Worm (Caenorhabditis elegans) whole organism, L4 larva: ENCODE results near the gene nlp-1.

Experiments used
- D1046.2 ChIP-seq: fragments of 200-800 bp; sonication (Bioruptor generic); IDR thresholded peaks from 2 replicates; pipeline ENCODE4 v1.3.6; 2022; ENCODE audit warnings: missing genetic modification characterization, missing compliant biosample characterization
- F49E8.2 ChIP-seq: sonication (generic microtip); optimal IDR thresholded peaks from 2 replicates; lab custom pipeline; 2016; ENCODE audit warnings: missing compliant biosample characterization, mild to moderate bottlenecking, missing genetic modification characterization, borderline replicate concordance
- R02D3.7 ChIP-seq: fragments of 150-350 bp; sonication (generic microtip); optimal IDR thresholded peaks from 3 replicates; lab custom pipeline; 2014; ENCODE audit warnings: missing biosample characterization, missing genetic modification characterization
- T20F7.1 ChIP-seq: fragments of 200-800 bp; sonication (Bioruptor generic); optimal IDR thresholded peaks from 2 replicates; lab custom pipeline; 2018; ENCODE audit warnings: mild to moderate bottlenecking, missing genetic modification characterization, missing compliant biosample characterization
- T26A8.4 ChIP-seq: fragments of 200-800 bp; sonication (Bioruptor generic); IDR thresholded peaks from 2 replicates; pipeline ENCODE4 v1.3.6; 2022; ENCODE audit warnings: missing genetic modification characterization, missing compliant biosample characterization
- Y105C5A.15 ChIP-seq: fragments of 200-800 bp; sonication (Bioruptor generic); IDR thresholded peaks from 2 replicates; pipeline ENCODE4 v1.3.6; 2022; ENCODE audit warnings: missing genetic modification characterization, missing compliant biosample characterization
- Y5F2A.4 ChIP-seq: fragments of 200-800 bp; sonication (Bioruptor generic); optimal IDR thresholded peaks from 2 replicates; lab custom pipeline; 2018; ENCODE audit warnings: mild to moderate bottlenecking, missing genetic modification characterization, missing compliant biosample characterization
- ZK546.5 ChIP-seq, 2 experiments: sonication (generic microtip); optimal IDR thresholded peaks; 2 replicates each; lab custom pipeline; 2017; ENCODE audit warnings: missing biosample characterization in 2 of 2, missing genetic modification characterization in 2 of 2
- aha-1 ChIP-seq: fragments of 150-350 bp; peaks from one replicate; lab custom pipeline; 2014; ENCODE audit warnings: missing biosample characterization, missing genetic modification characterization
- aly-2 ChIP-seq: sonication (generic microtip); optimal IDR thresholded peaks from 2 replicates; lab custom pipeline; 2018; ENCODE audit warnings: missing biosample characterization, missing genetic modification characterization
- ceh-20 ChIP-seq: fragments of 200-800 bp; sonication (Bioruptor generic); IDR thresholded peaks from 2 replicates; pipeline ENCODE4 v1.3.6; 2022; ENCODE audit warnings: missing genetic modification reagents, missing genetic modification characterization, missing compliant biosample characterization
- ceh-44 ChIP-seq: fragments of 200-800 bp; sonication (Bioruptor generic); IDR thresholded peaks from 2 replicates; pipeline ENCODE4 v1.3.6; 2022; ENCODE audit warnings: missing genetic modification reagents, missing genetic modification characterization, missing compliant biosample characterization
- ceh-62 ChIP-seq: sonication (generic microtip); optimal IDR thresholded peaks from 2 replicates; lab custom pipeline; 2017; ENCODE audit warnings: missing biosample characterization, missing genetic modification characterization
- ces-1 ChIP-seq: fragments of 150-350 bp; sonication (generic microtip); optimal IDR thresholded peaks from 4 replicates; lab custom pipeline; 2014; ENCODE audit warnings: missing biosample characterization, missing genetic modification reagents, missing genetic modification characterization
- daf-12 ChIP-seq: fragments of 150-350 bp; optimal IDR thresholded peaks from 2 replicates; lab custom pipeline; 2014; ENCODE audit warnings: missing biosample characterization, missing genetic modification reagents, missing genetic modification characterization
- fkh-10 ChIP-seq: fragments of 150-350 bp; optimal IDR thresholded peaks from 2 replicates; lab custom pipeline; 2014; ENCODE audit warnings: missing biosample characterization, missing genetic modification reagents, missing genetic modification characterization
- hlh-30 ChIP-seq: sonication (generic microtip); optimal IDR thresholded peaks from 2 replicates; lab custom pipeline; 2017; ENCODE audit warnings: antibody characterized with exemption, mild to moderate bottlenecking, missing genetic modification characterization, missing compliant biosample characterization; ENCODE audit not compliant: insufficient read depth
- lin-15B ChIP-seq: fragments of 150-350 bp; sonication (generic microtip); optimal IDR thresholded peaks from 3 replicates; lab custom pipeline; 2014; ENCODE audit warnings: missing biosample characterization, missing genetic modification characterization
- madf-9 ChIP-seq: fragments of 200-800 bp; sonication (Bioruptor generic); conservative IDR thresholded peaks from 2 replicates; pipeline ENCODE4 v1.3.6; 2022; ENCODE audit warnings: missing genetic modification reagents, missing genetic modification characterization, missing compliant biosample characterization
- mep-1 ChIP-seq: fragments of 150-350 bp; sonication (generic microtip); optimal IDR thresholded peaks from 3 replicates; lab custom pipeline; 2014; ENCODE audit warnings: missing biosample characterization, missing genetic modification characterization
- mes-2 ChIP-seq: sonication (generic microtip); optimal IDR thresholded peaks from 2 replicates; lab custom pipeline; 2016; ENCODE audit warnings: missing genotype, mild to moderate bottlenecking, missing genetic modification characterization, missing compliant biosample characterization; ENCODE audit not compliant: poor library complexity, severe bottlenecking
- mxl-2 ChIP-seq: fragments of 200-800 bp; sonication (Bioruptor generic); conservative IDR thresholded peaks from 2 replicates; pipeline ENCODE4 v1.3.6; 2022; ENCODE audit warnings: missing genetic modification reagents, missing genetic modification characterization, missing compliant biosample characterization
- nhr-10 ChIP-seq: fragments of 150-350 bp; optimal IDR thresholded peaks from 2 replicates; lab custom pipeline; 2014; ENCODE audit warnings: missing biosample characterization, missing genetic modification characterization
- nhr-102 ChIP-seq: sonication (generic microtip); optimal IDR thresholded peaks from 2 replicates; lab custom pipeline; 2016; ENCODE audit warnings: mild to moderate bottlenecking, missing genetic modification characterization, moderate library complexity, missing compliant biosample characterization
- nhr-111 ChIP-seq: fragments of 200-800 bp; sonication (Bioruptor generic); optimal IDR thresholded peaks from 2 replicates; lab custom pipeline; 2018; ENCODE audit warnings: mild to moderate bottlenecking, missing genetic modification characterization, missing compliant biosample characterization
- nhr-76 ChIP-seq: fragments of 150-350 bp; optimal IDR thresholded peaks from 2 replicates; lab custom pipeline; 2014; ENCODE audit warnings: missing biosample characterization, missing genetic modification characterization
- rbr-2 ChIP-seq: sonication (generic microtip); optimal IDR thresholded peaks from 2 replicates; lab custom pipeline; 2016; ENCODE audit warnings: missing genotype, missing genetic modification characterization, missing compliant biosample characterization
- tag-97 ChIP-seq: fragments of 200-800 bp; sonication (Bioruptor generic); IDR thresholded peaks from 2 replicates; pipeline ENCODE4 v1.3.6; 2022; ENCODE audit warnings: missing genetic modification characterization, missing compliant biosample characterization
- tra-1 ChIP-seq: fragments of 200-800 bp; sonication (Bioruptor generic); IDR thresholded peaks from 2 replicates; pipeline ENCODE4 v1.3.6; 2022; ENCODE audit warnings: missing genetic modification reagents, missing genetic modification characterization, missing compliant biosample characterization
- unc-130 ChIP-seq: sonication (generic microtip); optimal IDR thresholded peaks from 2 replicates; lab custom pipeline; 2016; ENCODE audit warnings: missing genetic modification reagents, missing genetic modification characterization, missing compliant biosample characterization
- vab-7 ChIP-seq: fragments of 200-800 bp; sonication (Bioruptor generic); IDR thresholded peaks from 2 replicates; pipeline ENCODE4 v1.3.6; 2022; ENCODE audit warnings: missing genetic modification reagents, missing genetic modification characterization, missing compliant biosample characterization
- zfp-3 ChIP-seq: fragments of 200-800 bp; sonication (Bioruptor generic); conservative IDR thresholded peaks from 2 replicates; pipeline ENCODE4 v1.3.6; 2022; ENCODE audit warnings: missing genetic modification reagents, missing genetic modification characterization, missing compliant biosample characterization

Gene nlp-1

ce11 chrX:3758399-3758798 is 31.0 kb downstream of the nlp-1 start, which contains the start of gene T14G12.12:
Gene T14G12.12 (minus strand): TSS chrX:3758499.
- no peak for TF ChIP-seq lin-15B (tag; lab: Kevin White, UChicago)

DNA sequence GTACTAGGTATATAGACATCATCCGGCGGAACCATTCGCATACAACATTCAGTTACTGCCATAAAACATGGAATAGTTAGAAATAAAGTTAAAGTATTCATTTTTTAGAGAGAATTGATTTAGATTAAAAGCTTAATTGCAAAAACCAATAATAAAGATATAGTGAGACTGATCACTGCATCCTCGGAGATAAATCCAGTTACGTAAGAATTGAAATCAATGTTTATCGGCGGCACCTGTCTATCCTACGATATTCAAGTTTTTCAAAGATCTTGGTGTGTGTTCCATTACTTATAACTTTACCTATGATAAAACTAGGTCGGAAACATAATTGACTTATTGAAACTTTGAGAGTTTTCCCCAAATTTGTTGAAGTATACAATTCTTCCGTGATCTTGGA is 32.0 kb downstream of the nlp-1 start, which contains the start of gene T14G12.6:
T14G12.6 (minus strand) TSS at position 101 of the 400 bp plus-strand sequence.
- TF ChIP-seq R02D3.7 (no peak), Y105C5A.15 (GFP tag; lab: Robert Waterston, UW) (no peak), zfp-3 (GFP tag; lab: Robert Waterston, UW) (no peak), T20F7.1 (GFP tag; lab: Kevin White, UChicago) (no peak)

- 0 out of 2 replicates have a peak, but pooled peaks have one; percentile 16 for TF ChIP-seq mxl-2 (GFP tag; lab: Robert Waterston, UW)
- TF ChIP-seq D1046.2 (GFP tag; lab: Robert Waterston, UW), result 0 out of 2 replicates have a peak, but pooled peaks have one; percentile 34
- no peak for TF ChIP-seq madf-9 (GFP tag; lab: Robert Waterston, UW)
Measured at ce11 chrX:3759820-3760219, 32.4 kb downstream of the nlp-1 start.

DNA sequence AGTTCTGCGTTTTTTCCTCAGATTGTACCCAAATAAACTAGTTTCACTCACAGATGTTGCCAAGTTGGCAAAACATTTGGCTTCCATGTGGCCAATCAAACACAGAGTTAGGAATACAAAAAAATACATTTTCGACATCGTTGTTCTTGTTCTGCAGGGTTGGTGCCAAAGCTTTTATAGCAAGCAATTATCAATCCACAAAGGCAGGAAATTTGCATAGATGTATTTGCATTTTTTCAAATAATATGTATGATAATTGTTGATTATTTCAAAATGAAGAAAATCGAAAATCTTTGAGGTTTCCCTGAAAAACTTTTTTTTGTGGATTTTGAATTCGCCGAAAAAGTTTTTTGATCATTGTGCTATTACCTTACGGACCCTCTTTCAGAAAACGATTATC is 35.0 kb downstream of the nlp-1 start, which contains the start of gene T14G12.11:
T14G12.11 (minus strand) TSS at position 138 of the 400 bp plus-strand sequence.
- TF ChIP-seq aha-1 (tag; lab: Kevin White, UChicago), result peak; percentile 91
- no peak for TF ChIP-seq D1046.2 (GFP tag; lab: Robert Waterston, UW)

- TF ChIP-seq Y5F2A.4 (GFP tag; lab: Kevin White, UChicago) (no peak), ceh-62 (tag; lab: Kevin White, UChicago) (no peak), ZK546.5 (tag; optimal IDR thresholded peaks at IDR 0.05; lab: Kevin White, UChicago) (no peak), vab-7 (GFP tag; lab: Robert Waterston, UW) (no peak)
Measured at ce11 chrX:3764295-3764694, 36.9 kb downstream of the nlp-1 start, which contains the start of gene F47B7.3. Gene F47B7.3 (minus strand): TSS chrX:3764395.

DNA sequence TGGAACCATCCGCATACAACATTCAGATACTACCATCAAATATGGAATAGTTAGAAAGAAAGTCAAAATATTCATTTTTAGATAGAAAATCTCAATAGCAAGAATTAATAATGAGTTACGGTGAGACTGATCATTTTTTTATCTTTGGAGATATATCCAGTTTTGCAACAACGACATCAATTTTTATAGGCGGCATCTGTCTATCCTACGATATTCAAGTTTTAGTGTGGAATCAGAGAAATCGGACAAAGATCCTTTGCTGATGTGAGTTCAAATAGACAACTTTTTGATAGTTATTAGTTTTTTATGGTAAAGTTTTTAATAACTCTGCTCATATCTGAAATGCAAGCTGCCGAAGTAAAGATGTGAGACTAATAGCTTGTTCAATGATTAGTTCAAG is 39.2 kb downstream of the nlp-1 start, which contains the start of gene F47B7.4:
F47B7.4 (minus strand) TSS at position 101 of the 400 bp plus-strand sequence.
- TF ChIP-seq ceh-44 (GFP tag; lab: Robert Waterston, UW), result no peak
- TF ChIP-seq nhr-76 (tag; lab: Kevin White, UChicago), result no peak

- TF ChIP-seq tra-1 (GFP tag; lab: Robert Waterston, UW) (no peak), unc-130 (GFP tag; lab: Kevin White, UChicago) (no peak), daf-12 (tag; lab: Kevin White, UChicago) (no peak), nhr-10 (tag; lab: Kevin White, UChicago) (no peak), T26A8.4 (GFP tag; lab: Robert Waterston, UW) (no peak), aly-2 (no peak), mep-1 (tag; lab: Kevin White, UChicago) (no peak), tag-97 (GFP tag; lab: Robert Waterston, UW) (no peak), nhr-102 (tag; lab: Kevin White, UChicago) (no peak), ceh-20 (GFP tag; lab: Robert Waterston, UW) (no peak), hlh-30 (no peak), fkh-10 (GFP tag; lab: Kevin White, UChicago) (no peak)
Measured at ce11 chrX:3768717-3769116, 41.3 kb downstream of the nlp-1 start, which contains the start of gene F47B7.5. Gene F47B7.5 (minus strand): TSS chrX:3768817.

ce11 chrX:3772405-3772804 is 45.0 kb downstream of the nlp-1 start, which contains the start of gene F47B7.2:
Gene F47B7.2 (plus strand): TSS chrX:3772762.
- TF ChIP-seq F49E8.2 (tag; lab: Kevin White, UChicago) (no peak), madf-9 (GFP tag; lab: Robert Waterston, UW) (no peak), ces-1 (GFP tag; lab: Kevin White, UChicago) (peak; percentile 31), mes-2 (tag; lab: Kevin White, UChicago) (peak; percentile 40), rbr-2 (peak; percentile 10), nhr-111 (GFP tag; lab: Kevin White, UChicago) (no peak), tag-97 (GFP tag; lab: Robert Waterston, UW) (no peak)
